Fruit fly (Drosophila melanogaster): Measurements from ENCODE around the gene CG31546.
A peak's percentile ranks its signal among the peaks of the same experiment; 100 is the strongest.

The CG31546 gene

DNA sequence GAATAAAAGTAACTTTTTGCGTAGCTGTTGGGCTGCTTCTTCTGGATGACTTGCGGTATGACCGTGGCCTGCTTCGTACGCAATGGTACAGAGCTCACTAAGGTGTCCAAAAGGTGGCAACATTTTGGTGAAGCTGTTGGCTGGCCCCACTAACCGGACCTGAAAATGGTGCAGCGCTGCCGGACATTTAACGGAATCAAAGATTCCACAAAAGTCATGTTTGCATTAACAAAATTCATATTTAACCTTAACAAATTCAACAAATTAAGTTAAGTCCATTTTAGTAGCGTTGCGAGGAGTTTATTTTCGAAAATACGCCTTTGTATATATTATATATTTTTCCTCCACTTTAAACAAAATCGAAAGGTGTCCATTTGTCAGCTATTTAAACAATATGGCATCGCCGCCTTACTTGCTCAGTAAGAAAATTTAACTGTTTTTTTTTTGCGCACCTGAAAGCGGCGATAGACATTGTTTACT, 34.3 kb downstream of the CG31546 start, which contains the start of the genes kra and SecS (continued):
- no peak for TF ChIP-seq dan (GFP tag; IDR thresholded peaks at IDR 0.05)
- peak; percentile 11 for TF ChIP-seq CG5180 (GFP tag; optimal IDR thresholded peaks at IDR 0.05)
- TF ChIP-seq CG10959 (GFP tag; IDR thresholded peaks at IDR 0.05), result no peak
- TF ChIP-seq CG12769 (tag; optimal IDR thresholded peaks at IDR 0.05), result no peak
- TF ChIP-seq HLHmδ (GFP tag; optimal IDR thresholded peaks at IDR 0.05), result peak; percentile 80
- peak; percentile 86 for TF ChIP-seq CG4617 (GFP tag; optimal IDR thresholded peaks at IDR 0.05; ENCODE audit: borderline replicate concordance)
- no peak for TF ChIP-seq Eip74EF (GFP tag; optimal IDR thresholded peaks at IDR 0.05)
- TF ChIP-seq Dek (tag; optimal IDR thresholded peaks at IDR 0.05), result peak; percentile 29
- peak; percentile 62 for TF ChIP-seq CG7556 (GFP tag; optimal IDR thresholded peaks at IDR 0.05)
- no peak for TF ChIP-seq jing (GFP tag; optimal IDR thresholded peaks at IDR 0.05)
- no peak for TF ChIP-seq CG7839 (tag; optimal IDR thresholded peaks at IDR 0.05)
- TF ChIP-seq Deaf1 (tag; optimal IDR thresholded peaks at IDR 0.05), result no peak
- TF ChIP-seq CG2199 (GFP tag; IDR thresholded peaks at IDR 0.05), result no peak
- TF ChIP-seq CG3407 (GFP tag; optimal IDR thresholded peaks at IDR 0.05), result no peak
- TF ChIP-seq sug (tag; optimal IDR thresholded peaks at IDR 0.05), result peak; percentile 37
- TF ChIP-seq az2 (GFP tag; optimal IDR thresholded peaks at IDR 0.05), result peak; percentile 66
- no peak for TF ChIP-seq gcm (GFP tag; optimal IDR thresholded peaks at IDR 0.05)
- TF ChIP-seq Atf-2 (GFP tag; optimal IDR thresholded peaks at IDR 0.05), result peak; percentile 7
- no peak for TF ChIP-seq onecut (GFP tag; IDR thresholded peaks at IDR 0.05)
- no peak for TF ChIP-seq CG17612 (GFP tag; IDR thresholded peaks at IDR 0.05)
- no peak for TF ChIP-seq dati (GFP tag; IDR thresholded peaks at IDR 0.05)
- TF ChIP-seq ems (GFP tag; optimal IDR thresholded peaks at IDR 0.05), result peak; percentile 45
- TF ChIP-seq CG8924 (tag; optimal IDR thresholded peaks at IDR 0.05), result peak; percentile 48
- no peak for TF ChIP-seq eyg (GFP tag; optimal IDR thresholded peaks at IDR 0.05)
- no peak for TF ChIP-seq CG10565 (GFP tag; optimal IDR thresholded peaks at IDR 0.05)
- TF ChIP-seq CG2116 (GFP tag; optimal IDR thresholded peaks at IDR 0.05), result peak; percentile 78
- peak; percentile 27 for TF ChIP-seq CG18764 (GFP tag; optimal IDR thresholded peaks at IDR 0.05)
- peak; percentile 46 for TF ChIP-seq zfh2 (GFP tag; optimal IDR thresholded peaks at IDR 0.05)
- no peak for TF ChIP-seq unc-4 (GFP tag; IDR thresholded peaks at IDR 0.05; ENCODE audit: partially characterized antibody)
- TF ChIP-seq Aef1 (GFP tag; IDR thresholded peaks at IDR 0.05), result no peak
- no peak for TF ChIP-seq her (GFP tag; optimal IDR thresholded peaks at IDR 0.05)
- TF ChIP-seq vfl (GFP tag; optimal IDR thresholded peaks at IDR 0.05), result peak; percentile 8
- no peak for TF ChIP-seq Hey (tag; optimal IDR thresholded peaks at IDR 0.05)
- no peak for TF ChIP-seq da (GFP tag; optimal IDR thresholded peaks at IDR 0.05)
- no peak for TF ChIP-seq Ravus (GFP tag; IDR thresholded peaks at IDR 0.05)
- TF ChIP-seq amos (GFP tag; IDR thresholded peaks at IDR 0.05; ENCODE audit: partially characterized antibody), result no peak
- TF ChIP-seq chn (GFP tag; optimal IDR thresholded peaks at IDR 0.05), result peak; percentile 67
- TF ChIP-seq Spps (tag; optimal IDR thresholded peaks at IDR 0.05), result no peak
- TF ChIP-seq CG4404 (GFP tag; IDR thresholded peaks at IDR 0.05), result no peak
- peak; percentile 72 for TF ChIP-seq CG12155 (GFP tag; optimal IDR thresholded peaks at IDR 0.05)
- TF ChIP-seq CG9932 (GFP tag; IDR thresholded peaks at IDR 0.05), result no peak
- TF ChIP-seq corto (GFP tag; optimal IDR thresholded peaks at IDR 0.05), result peak; percentile 45
- peak; percentile 65 for TF ChIP-seq slou (GFP tag; optimal IDR thresholded peaks at IDR 0.05)
- TF ChIP-seq cato (GFP tag; optimal IDR thresholded peaks at IDR 0.05; ENCODE audit: borderline replicate concordance), result peak; percentile 5
- TF ChIP-seq odd (GFP tag; optimal IDR thresholded peaks at IDR 0.05), result no peak
- TF ChIP-seq Lhr (GFP tag; optimal IDR thresholded peaks at IDR 0.05), result peak; percentile 85
- TF ChIP-seq CG12942 (GFP tag; optimal IDR thresholded peaks at IDR 0.05), result peak; percentile 41
- peak; percentile 74 for TF ChIP-seq CG12391 (tag; optimal IDR thresholded peaks at IDR 0.05)
- no peak for TF ChIP-seq CG7745 (tag; optimal IDR thresholded peaks at IDR 0.05)
- TF ChIP-seq sens-2 (GFP tag; IDR thresholded peaks at IDR 0.05), result no peak
- TF ChIP-seq ro (GFP tag; IDR thresholded peaks at IDR 0.05), result no peak
